Worm (Caenorhabditis elegans) whole organism, L4/young adult: ENCODE data around the gene F13H10.8.

Experiments
- W03F9.2 ChIP-seq: fragments of 150-350 bp; optimal IDR thresholded peaks from 2 replicates; lab custom pipeline; 2014; ENCODE audit warnings: missing biosample characterization, missing genetic modification characterization
- dao-5 ChIP-seq: sonication (generic microtip); optimal IDR thresholded peaks from 2 replicates; lab custom pipeline; 2016; ENCODE audit warnings: missing genotype, missing genetic modification characterization, moderate library complexity, missing compliant biosample characterization
- him-1 ChIP-seq: sonication (generic microtip); optimal IDR thresholded peaks from 2 replicates; lab custom pipeline; 2016; ENCODE audit warnings: missing genotype, missing genetic modification reagents, missing genetic modification characterization, missing compliant biosample characterization

DNA sequence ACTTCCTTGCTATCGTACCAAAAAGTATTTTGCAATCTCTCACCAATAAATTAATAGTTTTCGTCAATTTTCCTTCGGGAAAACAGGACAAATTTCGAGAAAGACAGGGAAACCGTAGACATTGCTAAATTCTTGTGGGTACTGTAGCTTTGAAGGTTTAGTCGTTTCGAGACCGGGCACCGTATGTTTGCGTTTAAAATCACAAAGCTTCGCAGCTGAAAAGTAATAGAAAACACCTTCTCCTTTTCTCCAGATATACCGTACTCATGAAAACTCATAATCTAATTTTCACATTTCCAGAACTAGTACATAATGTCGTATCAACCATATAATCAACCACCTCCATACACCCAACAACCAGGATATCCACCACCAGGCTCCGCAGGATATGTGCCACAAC is 11.3 kb upstream of the F13H10.8 start, which contains the start of gene F13H10.6:
- TF ChIP-seq dao-5 (tag; lab: Kevin White, UChicago) = no peak
- TF ChIP-seq him-1 (tag; lab: Kevin White, UChicago) = no peak
- no peak for TF ChIP-seq W03F9.2 (tag; lab: Kevin White, UChicago)
